Fruit fly (Drosophila melanogaster): ENCODE measurements around the gene CG12983.

The CG12983 gene

DNA sequence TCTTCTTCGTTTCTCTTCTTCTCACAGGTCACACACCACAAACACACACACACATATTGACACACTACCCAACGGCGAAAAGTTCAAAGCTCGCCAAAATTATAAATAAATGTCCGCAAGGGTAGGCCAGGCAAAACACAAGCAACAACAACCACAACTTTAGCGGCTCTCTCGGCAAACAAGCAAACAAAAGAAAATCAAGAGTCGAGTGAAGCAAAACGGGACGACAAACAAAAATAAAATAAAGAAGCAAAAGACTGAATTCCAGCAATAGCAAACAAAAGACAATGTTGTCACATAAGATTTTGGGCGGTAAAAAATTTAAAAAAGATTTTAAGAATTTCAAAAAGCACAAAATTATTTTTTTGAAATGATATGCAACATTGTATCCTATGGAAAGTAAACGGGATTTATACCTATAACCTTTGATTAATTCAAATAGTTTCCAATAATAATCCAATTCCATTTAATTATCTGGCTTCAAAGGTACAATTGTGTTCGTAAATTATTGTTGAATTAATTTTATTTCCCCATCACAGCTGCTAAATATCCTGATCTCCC, 41.8 kb upstream of the CG12983 start:
- TF ChIP-seq gro (GFP tag; optimal IDR thresholded peaks at IDR 0.05) (peak; percentile 9), ac (GFP tag; optimal IDR thresholded peaks at IDR 0.05) (no peak), nerfin-1 (tag; optimal IDR thresholded peaks at IDR 0.05) (peak; percentile 36), sens (GFP tag) (peak; percentile 18), Med (GFP tag) (peak; percentile 54), eve (GFP tag; optimal IDR thresholded peaks at IDR 0.05) (peak in 1 of 2 experiments; percentile 1), CG14710 (tag; optimal IDR thresholded peaks at IDR 0.05) (no peak), Atf6 (GFP tag; IDR thresholded peaks at IDR 0.05) (0 out of 2 replicates have a peak, but pooled peaks have one; percentile 14), gem (tag; optimal IDR thresholded peaks at IDR 0.05) (peak; percentile 9), Myb (GFP tag; optimal IDR thresholded peaks at IDR 0.05) (peak; percentile 3), CG4360 (GFP tag; IDR thresholded peaks at IDR 0.05) (peak; percentile 69)

DNA sequence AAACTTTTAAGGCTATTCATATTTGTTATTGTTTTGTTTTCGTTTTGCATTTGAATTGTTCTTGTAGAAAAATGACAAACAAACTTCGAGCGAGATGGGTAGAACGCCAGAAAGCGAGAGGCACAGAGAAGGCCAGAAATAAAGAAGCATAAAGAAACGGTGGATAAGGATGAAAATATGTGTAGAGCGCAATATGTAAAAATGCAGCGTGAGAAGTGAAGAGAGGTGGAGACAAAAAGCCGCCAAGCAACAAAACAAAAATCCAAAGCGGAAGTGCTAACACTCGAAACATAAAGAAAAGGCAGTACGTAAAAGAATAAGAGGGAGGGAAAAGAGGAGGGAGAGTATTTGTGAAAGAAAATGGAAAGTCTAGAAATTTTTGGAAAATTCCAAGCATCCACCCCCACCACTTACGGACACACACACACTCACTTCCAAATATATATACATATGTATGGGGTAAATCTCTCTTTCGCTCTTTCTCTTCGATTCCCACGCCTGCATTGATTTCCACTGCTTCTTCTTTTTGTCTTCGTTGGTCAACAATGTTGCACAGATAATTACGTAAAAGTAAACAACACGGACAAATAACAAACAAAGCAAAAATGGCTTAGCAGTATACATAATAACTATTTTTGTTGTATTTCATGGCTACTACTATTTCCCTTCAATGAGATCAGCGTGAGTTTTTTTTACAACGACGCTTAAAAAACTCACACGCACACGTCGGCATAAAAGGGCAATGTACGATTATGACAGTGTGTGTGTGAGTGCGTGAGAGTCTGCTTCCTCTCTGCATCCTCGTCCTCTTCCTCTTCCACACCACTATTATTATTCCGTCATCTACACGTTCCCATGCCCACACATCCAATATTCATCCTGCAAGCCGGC, 41.0 kb upstream of the CG12983 start:
- peak; percentile 38 for TF ChIP-seq CG1602 (GFP tag; optimal IDR thresholded peaks at IDR 0.05)
- TF ChIP-seq CG16815 (GFP tag; optimal IDR thresholded peaks at IDR 0.05): no peak
- TF ChIP-seq eve (GFP tag; optimal IDR thresholded peaks at IDR 0.05): no peak
- TF ChIP-seq Max (GFP tag; optimal IDR thresholded peaks at IDR 0.05): peak; percentile 22
- peak; percentile 79 for TF ChIP-seq ac (GFP tag; optimal IDR thresholded peaks at IDR 0.05)
- no peak for TF ChIP-seq sug (tag; optimal IDR thresholded peaks at IDR 0.05)
- TF ChIP-seq CG12942 (GFP tag; optimal IDR thresholded peaks at IDR 0.05): peak; percentile 14
- TF ChIP-seq ken (GFP tag; IDR thresholded peaks at IDR 0.05): no peak
- TF ChIP-seq btn (GFP tag; optimal IDR thresholded peaks at IDR 0.05): no peak
- TF ChIP-seq CG31224 (GFP tag; IDR thresholded peaks at IDR 0.05): no peak
- TF ChIP-seq vvl (GFP tag; IDR thresholded peaks at IDR 0.05): no peak
- TF ChIP-seq jing (GFP tag; optimal IDR thresholded peaks at IDR 0.05): no peak
- TF ChIP-seq CG5953 (GFP tag; IDR thresholded peaks at IDR 0.05): no peak
- no peak for TF ChIP-seq gro (GFP tag; optimal IDR thresholded peaks at IDR 0.05)
- TF ChIP-seq Hr78 (GFP tag; optimal IDR thresholded peaks at IDR 0.05): peak in 1 of 2 experiments; percentile 14
- TF ChIP-seq CG9727 (GFP tag; optimal IDR thresholded peaks at IDR 0.05): peak; percentile 77
- TF ChIP-seq gt (GFP tag; IDR thresholded peaks at IDR 0.05): no peak
- TF ChIP-seq CG11504 (tag; optimal IDR thresholded peaks at IDR 0.05): peak; percentile 73
- TF ChIP-seq CG4707 (GFP tag; optimal IDR thresholded peaks at IDR 0.05): peak; percentile 28
- no peak for TF ChIP-seq ewg (GFP tag; optimal IDR thresholded peaks at IDR 0.05)
- no peak for TF ChIP-seq lbe (GFP tag; optimal IDR thresholded peaks at IDR 0.05)
- TF ChIP-seq Eip74EF (GFP tag; optimal IDR thresholded peaks at IDR 0.05): no peak
- TF ChIP-seq HLH4C (GFP tag; IDR thresholded peaks at IDR 0.05; ENCODE audit: partially characterized antibody): no peak
- no peak for TF ChIP-seq CG30020 (tag; optimal IDR thresholded peaks at IDR 0.05)
- TF ChIP-seq nau (GFP tag; optimal IDR thresholded peaks at IDR 0.05): no peak
- TF ChIP-seq nmo (GFP tag; optimal IDR thresholded peaks at IDR 0.05): no peak
- no peak for TF ChIP-seq jumu (GFP tag; optimal IDR thresholded peaks at IDR 0.05)
- no peak for TF ChIP-seq CG6683 (GFP tag; optimal IDR thresholded peaks at IDR 0.05)
- TF ChIP-seq Dip3 (GFP tag; optimal IDR thresholded peaks at IDR 0.05): no peak
- no peak for TF ChIP-seq TFAM (GFP tag; optimal IDR thresholded peaks at IDR 0.05)
- no peak for TF ChIP-seq sisA (GFP tag; IDR thresholded peaks at IDR 0.05)
- TF ChIP-seq CG1233 (GFP tag; optimal IDR thresholded peaks at IDR 0.05): no peak
- TF ChIP-seq ham (GFP tag; IDR thresholded peaks at IDR 0.05): no peak
- TF ChIP-seq Nf-YC (tag; optimal IDR thresholded peaks at IDR 0.05): no peak
- no peak for TF ChIP-seq maf-S (GFP tag; optimal IDR thresholded peaks at IDR 0.05)
- no peak for TF ChIP-seq zfh1 (GFP tag; IDR thresholded peaks at IDR 0.05)
- TF ChIP-seq CG8388 (GFP tag; optimal IDR thresholded peaks at IDR 0.05): peak; percentile 31
- no peak for TF ChIP-seq CG3995 (GFP tag; optimal IDR thresholded peaks at IDR 0.05)
